Worm (Caenorhabditis elegans) whole organism, L1 larva: Measurements from ENCODE around the gene F07G11.1.

ENCODE experiments used
- C34B4.2 ChIP-seq: sonication (generic microtip); optimal IDR thresholded peaks from 2 replicates; lab custom pipeline; 2017; ENCODE audit warnings: mild to moderate bottlenecking, missing genetic modification characterization, missing compliant biosample characterization
- aha-1 ChIP-seq: fragments of 150-350 bp; optimal IDR thresholded peaks from 2 replicates; lab custom pipeline; 2014; ENCODE audit warnings: missing biosample characterization, missing genetic modification characterization
- ama-1 ChIP-seq: fragments of 150-350 bp; optimal IDR thresholded peaks from 2 replicates; lab custom pipeline; 2014
- blmp-1 ChIP-seq: fragments of 150-350 bp; optimal IDR thresholded peaks from 2 replicates; lab custom pipeline; 2014; ENCODE audit warnings: missing biosample characterization, missing genetic modification characterization
- ceh-8 ChIP-seq: fragments of 200-800 bp; sonication (Bioruptor generic); optimal IDR thresholded peaks from 2 replicates; lab custom pipeline; 2018; ENCODE audit warnings: mild to moderate bottlenecking, missing genetic modification characterization, moderate library complexity, missing compliant biosample characterization
- ceh-88 ChIP-seq: fragments of 200-800 bp; sonication (Bioruptor generic); IDR thresholded peaks from 2 replicates; pipeline ENCODE4 v1.3.6; 2022; ENCODE audit warnings: missing genetic modification characterization, missing compliant biosample characterization
- ces-1 ChIP-seq: fragments of 150-350 bp; optimal IDR thresholded peaks from 2 replicates; lab custom pipeline; 2014; ENCODE audit warnings: missing biosample characterization, missing genetic modification reagents, missing genetic modification characterization
- dsc-1 ChIP-seq: sonication (generic microtip); optimal IDR thresholded peaks from 2 replicates; lab custom pipeline; 2016; ENCODE audit warnings: mild to moderate bottlenecking, missing genetic modification characterization, missing compliant biosample characterization
- efl-1 ChIP-seq, 4 experiments: fragments of 150-350 bp; optimal IDR thresholded peaks in 3 of 4; peaks in 1 of 4; 1 replicate in 1 of 4; 2 replicates in 3 of 4; lab custom pipeline; 2014; ENCODE audit warnings: missing biosample characterization in 2 of 4, missing genetic modification characterization in 2 of 4, missing genetic modification reagents in 2 of 4
- efl-3 ChIP-seq: fragments of 200-800 bp; sonication (Bioruptor generic); optimal IDR thresholded peaks from 2 replicates; lab custom pipeline; 2018; ENCODE audit warnings: mild to moderate bottlenecking, missing genetic modification characterization, missing compliant biosample characterization
- egl-13 ChIP-seq: sonication (generic microtip); optimal IDR thresholded peaks from 2 replicates; lab custom pipeline; 2016; ENCODE audit warnings: missing genotype, missing genetic modification reagents, missing genetic modification characterization, missing compliant biosample characterization
- egl-27 ChIP-seq, 2 experiments: fragments of 150-350 bp in 1 of 2; sonication (generic microtip); optimal IDR thresholded peaks; 3 replicates each; lab custom pipeline; 2017 to 2018; ENCODE audit warnings: missing biosample characterization in 2 of 2, missing genetic modification characterization in 2 of 2, missing genetic modification reagents in 2 of 2
- ets-5 ChIP-seq: fragments of 200-800 bp; sonication (Bioruptor generic); IDR thresholded peaks from 2 replicates; pipeline ENCODE4 v1.3.6; 2022; ENCODE audit warnings: missing genetic modification characterization, missing compliant biosample characterization
- fkh-10 ChIP-seq: sonication (generic microtip); optimal IDR thresholded peaks from 2 replicates; lab custom pipeline; 2017; ENCODE audit warnings: missing biosample characterization, missing genetic modification reagents, missing genetic modification characterization
- fkh-4 ChIP-seq: sonication (generic microtip); optimal IDR thresholded peaks from 2 replicates; lab custom pipeline; 2016; ENCODE audit warnings: missing compliant biosample characterization, missing genetic modification characterization, borderline replicate concordance
- fkh-8 ChIP-seq: sonication (generic microtip); optimal IDR thresholded peaks from 2 replicates; lab custom pipeline; 2016; ENCODE audit warnings: mild to moderate bottlenecking, missing genetic modification characterization, missing compliant biosample characterization
- grh-1 ChIP-seq: fragments of 200-800 bp; sonication (Bioruptor generic); IDR thresholded peaks from 2 replicates; pipeline ENCODE4 v1.3.6; 2022; ENCODE audit warnings: missing genetic modification reagents, missing genetic modification characterization, missing compliant biosample characterization
- hpl-2 ChIP-seq: fragments of 150-350 bp; optimal IDR thresholded peaks from 2 replicates; lab custom pipeline; 2014; ENCODE audit warnings: missing biosample characterization, missing genetic modification reagents, missing genetic modification characterization
- irx-1 ChIP-seq: sonication (generic microtip); optimal IDR thresholded peaks from 2 replicates; lab custom pipeline; 2016; ENCODE audit warnings: missing genetic modification characterization, missing compliant biosample characterization
- lin-13 ChIP-seq: fragments of 150-350 bp; optimal IDR thresholded peaks from 2 replicates; lab custom pipeline; 2014; ENCODE audit warnings: missing biosample characterization, missing genetic modification reagents, missing genetic modification characterization
- lin-14 ChIP-seq: fragments of 200-800 bp; sonication (Bioruptor generic); optimal IDR thresholded peaks from 2 replicates; lab custom pipeline; 2018; ENCODE audit warnings: mild to moderate bottlenecking, missing genetic modification characterization, moderate library complexity, missing compliant biosample characterization
- lin-35 ChIP-seq, 2 experiments: fragments of 150-350 bp; optimal IDR thresholded peaks; 2 replicates each; lab custom pipeline; 2014; ENCODE audit warnings: missing biosample characterization in 2 of 2, missing genetic modification characterization in 2 of 2, missing genetic modification reagents in 2 of 2
- mab-9 ChIP-seq: fragments of 200-800 bp; sonication (Bioruptor generic); IDR thresholded peaks from 2 replicates; pipeline ENCODE4 v1.3.6; 2022; ENCODE audit warnings: missing genetic modification reagents, missing genetic modification characterization, missing compliant biosample characterization
- mdl-1 ChIP-seq, 2 experiments: fragments of 150-350 bp; optimal IDR thresholded peaks; 2 replicates each; lab custom pipeline; 2014 to 2017; ENCODE audit warnings: missing biosample characterization in 2 of 2, missing genetic modification characterization in 2 of 2, inconsistent platforms in 1 of 2
- mef-2 ChIP-seq: fragments of 150-350 bp; optimal IDR thresholded peaks from 2 replicates; lab custom pipeline; 2014; ENCODE audit warnings: missing biosample characterization, missing genetic modification characterization
- nhr-11 ChIP-seq: fragments of 150-350 bp; optimal IDR thresholded peaks from 2 replicates; lab custom pipeline; 2014; ENCODE audit warnings: missing biosample characterization, missing genetic modification characterization
- nhr-237 ChIP-seq: fragments of 150-350 bp; optimal IDR thresholded peaks from 2 replicates; lab custom pipeline; 2014; ENCODE audit warnings: missing biosample characterization, missing genetic modification characterization
- nhr-28 ChIP-seq: fragments of 150-350 bp; optimal IDR thresholded peaks from 2 replicates; lab custom pipeline; 2014; ENCODE audit warnings: missing biosample characterization, missing genetic modification characterization
- nhr-76 ChIP-seq: sonication (generic microtip); optimal IDR thresholded peaks from 2 replicates; lab custom pipeline; 2017; ENCODE audit warnings: missing biosample characterization, missing genetic modification characterization
- nhr-84 ChIP-seq: sonication (generic microtip); optimal IDR thresholded peaks from 2 replicates; lab custom pipeline; 2017; ENCODE audit warnings: missing biosample characterization, missing genetic modification characterization
- nhr-85 ChIP-seq: sonication (generic microtip); peaks from one replicate; lab custom pipeline; 2016; ENCODE audit warnings: missing genetic modification characterization, inconsistent platforms, missing compliant biosample characterization
- pag-3 ChIP-seq: sonication (generic microtip); optimal IDR thresholded peaks from 2 replicates; lab custom pipeline; 2017; ENCODE audit warnings: missing genetic modification characterization, mild to moderate bottlenecking, missing compliant biosample characterization, antibody characterized with exemption, borderline replicate concordance; ENCODE audit not compliant: insufficient read depth
- pqm-1 ChIP-seq: sonication (generic microtip); optimal IDR thresholded peaks from 3 replicates; lab custom pipeline; 2017; ENCODE audit warnings: missing biosample characterization, missing genetic modification characterization
- rnt-1 ChIP-seq: sonication (generic microtip); optimal IDR thresholded peaks from 2 replicates; lab custom pipeline; 2016; ENCODE audit warnings: mild to moderate bottlenecking, missing genetic modification characterization, moderate library complexity, missing compliant biosample characterization
- snu-23 ChIP-seq: sonication (generic microtip); optimal IDR thresholded peaks from 2 replicates; lab custom pipeline; 2016; ENCODE audit warnings: missing genetic modification characterization, missing compliant biosample characterization
- sox-4 ChIP-seq: sonication (generic microtip); optimal IDR thresholded peaks from 2 replicates; lab custom pipeline; 2016; ENCODE audit warnings: missing genetic modification characterization, missing compliant biosample characterization
- sptf-1 ChIP-seq: fragments of 150-350 bp; optimal IDR thresholded peaks from 2 replicates; lab custom pipeline; 2014; ENCODE audit warnings: missing biosample characterization, missing genetic modification characterization
- sup-37 ChIP-seq: fragments of 200-800 bp; sonication (Bioruptor generic); optimal IDR thresholded peaks from 2 replicates; lab custom pipeline; 2018; ENCODE audit warnings: mild to moderate bottlenecking, missing genetic modification characterization, missing compliant biosample characterization
- swsn-7 ChIP-seq: sonication (generic microtip); optimal IDR thresholded peaks from 2 replicates; lab custom pipeline; 2016; ENCODE audit warnings: missing genetic modification characterization, missing compliant biosample characterization
- tlp-1 ChIP-seq: fragments of 150-350 bp; optimal IDR thresholded peaks from 2 replicates; lab custom pipeline; 2014; ENCODE audit warnings: missing biosample characterization, missing genetic modification characterization
- unc-130 ChIP-seq: fragments of 150-350 bp; optimal IDR thresholded peaks from 2 replicates; lab custom pipeline; 2017; ENCODE audit warnings: missing biosample characterization, missing genetic modification characterization, inconsistent platforms
- unc-62 ChIP-seq: fragments of 150-350 bp; optimal IDR thresholded peaks from 2 replicates; lab custom pipeline; 2014; ENCODE audit warnings: missing biosample characterization, missing genetic modification reagents, missing genetic modification characterization
- unc-98 ChIP-seq: fragments of 200-800 bp; sonication (Bioruptor generic); IDR thresholded peaks from 2 replicates; pipeline ENCODE4 v1.3.6; 2022; ENCODE audit warnings: missing genetic modification characterization, missing compliant biosample characterization
- zag-1 ChIP-seq: fragments of 150-350 bp; optimal IDR thresholded peaks from 2 replicates; lab custom pipeline; 2014; ENCODE audit warnings: missing biosample characterization, missing genetic modification characterization
- zip-4 ChIP-seq: fragments of 200-800 bp; sonication (Bioruptor generic); optimal IDR thresholded peaks from 2 replicates; lab custom pipeline; 2018; ENCODE audit warnings: mild to moderate bottlenecking, missing genetic modification characterization, moderate library complexity, missing compliant biosample characterization
- ztf-11 ChIP-seq, 2 experiments: sonication (generic microtip); optimal IDR thresholded peaks; 2 replicates each; lab custom pipeline; 2016 to 2017; ENCODE audit warnings: missing genetic modification characterization in 2 of 2, missing biosample characterization in 1 of 2, missing compliant biosample characterization in 1 of 2

F07G11.1 gene

DNA sequence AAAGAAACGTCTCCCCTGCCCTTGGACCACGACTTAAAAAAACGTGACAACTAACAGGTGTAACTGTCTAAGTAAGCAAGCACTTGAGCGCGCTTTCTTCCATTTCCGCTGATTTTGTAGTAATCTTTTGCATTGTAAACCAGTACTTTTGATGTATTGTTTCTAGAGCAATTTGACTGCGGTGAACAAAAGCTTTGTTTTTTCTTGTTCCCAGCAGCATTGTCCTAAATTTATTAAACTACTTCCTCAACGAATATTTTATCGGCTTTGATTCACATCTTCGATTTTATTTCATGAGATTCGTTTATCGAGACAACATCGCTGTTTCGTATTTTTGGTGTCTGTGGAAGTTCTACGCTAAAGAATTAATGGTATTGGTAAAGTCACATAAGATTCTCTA is 18.5 kb upstream of the F07G11.1 start, which contains the start of gene C13A2.1:
Gene C13A2.1 (plus strand): TSS at position 301 of the 400 bp plus-strand sequence.
- TF ChIP-seq ceh-88 (GFP tag; lab: Robert Waterston, UW) (no peak), egl-13 (tag; lab: Kevin White, UChicago) (no peak), nhr-28 (tag; lab: Kevin White, UChicago) (no peak), egl-27 (tag; optimal IDR thresholded peaks at IDR 0.05; lab: Kevin White, UChicago) (no peak), unc-130 (tag; lab: Kevin White, UChicago) (no peak), lin-14 (GFP tag; lab: Kevin White, UChicago) (no peak), grh-1 (GFP tag; lab: Robert Waterston, UW) (no peak), C34B4.2 (tag; lab: Kevin White, UChicago) (no peak), lin-35 (GFP tag; optimal IDR thresholded peaks at IDR 0.05; lab: Kevin White, UChicago) (no peak), ceh-8 (GFP tag; lab: Kevin White, UChicago) (no peak), nhr-85 (tag; lab: Kevin White, UChicago) (no peak)

ce11 chrV:7295270-7295669 is 11.9 kb upstream of the F07G11.1 start, which contains the start of gene F07G11.4:
TSS of gene F07G11.4 (minus strand) at chrV:7295370.
- TF ChIP-seq mab-9 (GFP tag; lab: Robert Waterston, UW) (no peak), fkh-8 (tag; lab: Kevin White, UChicago) (no peak), blmp-1 (tag; lab: Kevin White, UChicago) (no peak), zag-1 (no peak), sup-37 (GFP tag; lab: Kevin White, UChicago) (no peak), aha-1 (tag; lab: Kevin White, UChicago) (no peak), nhr-237 (tag; lab: Kevin White, UChicago) (no peak), mdl-1 (tag; optimal IDR thresholded peaks at IDR 0.05; lab: Kevin White, UChicago) (no peak), mef-2 (tag; lab: Kevin White, UChicago) (no peak), irx-1 (no peak), ztf-11 (tag; optimal IDR thresholded peaks at IDR 0.05; lab: Kevin White, UChicago) (no peak), unc-98 (no peak), snu-23 (GFP tag; lab: Kevin White, UChicago) (no peak), nhr-76 (tag; lab: Kevin White, UChicago) (no peak), hpl-2 (GFP tag; lab: Kevin White, UChicago) (no peak), efl-3 (GFP tag; lab: Kevin White, UChicago) (no peak)

ce11 chrV:7297263-7297662 is 9.9 kb upstream of the F07G11.1 start, which contains the start of gene srj-32:
TSS of gene srj-32 (minus strand) at chrV:7297363.
- TF ChIP-seq nhr-11 (tag; lab: Kevin White, UChicago) (no peak), ets-5 (GFP tag; lab: Robert Waterston, UW) (no peak), dsc-1 (tag; lab: Kevin White, UChicago) (no peak), unc-62 (GFP tag; lab: Kevin White, UChicago) (no peak), zip-4 (no peak), fkh-10 (GFP tag; lab: Kevin White, UChicago) (no peak)

- no peak for TF ChIP-seq lin-13 (GFP tag; lab: Kevin White, UChicago)
- TF ChIP-seq ces-1 (GFP tag; lab: Kevin White, UChicago): no peak
- no peak for TF ChIP-seq dsc-1 (tag; lab: Kevin White, UChicago)
- TF ChIP-seq nhr-28 (tag; lab: Kevin White, UChicago): no peak
- no peak for TF ChIP-seq sox-4
- no peak for TF ChIP-seq efl-1 (optimal IDR thresholded peaks at IDR 0.05; lab: Kevin White, UChicago)
- TF ChIP-seq efl-1 (GFP tag; optimal IDR thresholded peaks at IDR 0.05 in 1 of 2; lab: Kevin White, UChicago): no peak
- no peak for TF ChIP-seq sptf-1 (tag; lab: Kevin White, UChicago)
- no peak for TF ChIP-seq mdl-1 (tag; optimal IDR thresholded peaks at IDR 0.05; lab: Kevin White, UChicago)
- TF ChIP-seq ama-1 (lab: Kevin White, UChicago): no peak
- TF ChIP-seq pqm-1 (tag; lab: Kevin White, UChicago): no peak
- no peak for TF ChIP-seq fkh-4 (tag; lab: Kevin White, UChicago)
- no peak for TF ChIP-seq rnt-1 (tag; lab: Kevin White, UChicago)
- no peak for TF ChIP-seq tlp-1 (tag; lab: Kevin White, UChicago)
- no peak for TF ChIP-seq lin-14 (GFP tag; lab: Kevin White, UChicago)
- no peak for TF ChIP-seq pag-3
- no peak for TF ChIP-seq nhr-84 (tag; lab: Kevin White, UChicago)
- no peak for TF ChIP-seq grh-1 (GFP tag; lab: Robert Waterston, UW)
- no peak for TF ChIP-seq swsn-7 (tag; lab: Kevin White, UChicago)
Measured at ce11 chrV:7298463-7298862, 8.7 kb upstream of the F07G11.1 start, which contains the start of gene F07G11.3. TSS of gene F07G11.3 (plus strand) at chrV:7298763.
